Worm (Caenorhabditis elegans) whole organism, mixed stage, embryonic: Measurements from ENCODE around the gene Y66H1A.5.

Source experiments
- blmp-1 ChIP-seq: fragments of 150-350 bp; optimal IDR thresholded peaks from 2 replicates; lab custom pipeline; 2014; ENCODE audit warnings: missing biosample characterization, missing genetic modification characterization
- ceh-43 ChIP-seq: fragments of 200-800 bp; sonication (Bioruptor generic); optimal IDR thresholded peaks from 2 replicates; lab custom pipeline; 2018; ENCODE audit warnings: mild to moderate bottlenecking, missing genetic modification characterization, moderate library complexity, missing compliant biosample characterization
- elt-3 ChIP-seq: fragments of 150-350 bp; optimal IDR thresholded peaks from 2 replicates; lab custom pipeline; 2014; ENCODE audit warnings: missing biosample characterization, missing genetic modification characterization
- lin-13 ChIP-seq: fragments of 150-350 bp; optimal IDR thresholded peaks from 2 replicates; lab custom pipeline; 2014; ENCODE audit warnings: missing biosample characterization, missing genetic modification characterization
- lin-32 ChIP-seq: fragments of 200-800 bp; sonication (Bioruptor generic); optimal IDR thresholded peaks from 2 replicates; lab custom pipeline; 2018; ENCODE audit warnings: mild to moderate bottlenecking, missing genetic modification characterization, missing compliant biosample characterization
- mls-2 ChIP-seq: sonication (generic microtip); optimal IDR thresholded peaks from 2 replicates; lab custom pipeline; 2016; ENCODE audit warnings: mild to moderate bottlenecking, missing genetic modification characterization, moderate library complexity, missing compliant biosample characterization
- pha-4 ChIP-seq: fragments of 150-350 bp; optimal IDR thresholded peaks from 2 replicates; lab custom pipeline; 2018; ENCODE audit warnings: missing biosample characterization, missing genetic modification reagents, missing genetic modification characterization
- snpc-4 ChIP-seq: fragments of 150-350 bp; optimal IDR thresholded peaks from 2 replicates; lab custom pipeline; 2014; ENCODE audit warnings: missing biosample characterization, missing genetic modification characterization
- tbx-8 ChIP-seq: fragments of 200-800 bp; sonication (Bioruptor generic); optimal IDR thresholded peaks from 2 replicates; lab custom pipeline; 2018; ENCODE audit warnings: mild to moderate bottlenecking, missing genetic modification characterization, moderate library complexity, missing compliant biosample characterization
- unc-120 ChIP-seq: sonication (generic microtip); optimal IDR thresholded peaks from 2 replicates; lab custom pipeline; 2017; ENCODE audit warnings: missing genetic modification characterization, missing compliant biosample characterization; ENCODE audit not compliant: poor library complexity, severe bottlenecking

- TF ChIP-seq ceh-43 (no peak), lin-13 (tag; lab: Kevin White, UChicago) (no peak), pha-4 (tag; lab: Kevin White, UChicago) (no peak), snpc-4 (tag; lab: Kevin White, UChicago) (no peak), elt-3 (tag; lab: Kevin White, UChicago) (no peak), unc-120 (tag; lab: Kevin White, UChicago) (no peak), tbx-8 (no peak), blmp-1 (no peak), lin-32 (GFP tag; lab: Kevin White, UChicago) (no peak), mls-2 (tag; lab: Kevin White, UChicago) (no peak)
Measured at ce11 chrIV:386576-386975, 42.4 kb downstream of the Y66H1A.5 start, which contains the start of gene T07A9.14.
